Worm (Caenorhabditis elegans) whole organism, L4 larva: ENCODE data around the gene dyf-2.

ENCODE experiments used
- F10B5.3 ChIP-seq: sonication (generic microtip); optimal IDR thresholded peaks from 2 replicates; lab custom pipeline; 2016; ENCODE audit warnings: mild to moderate bottlenecking, missing genetic modification characterization, missing compliant biosample characterization
- F49E8.2 ChIP-seq: sonication (generic microtip); optimal IDR thresholded peaks from 2 replicates; lab custom pipeline; 2016; ENCODE audit warnings: missing compliant biosample characterization, mild to moderate bottlenecking, missing genetic modification characterization, borderline replicate concordance
- T26A8.4 ChIP-seq: fragments of 200-800 bp; sonication (Bioruptor generic); IDR thresholded peaks from 2 replicates; pipeline ENCODE4 v1.3.6; 2022; ENCODE audit warnings: missing genetic modification characterization, missing compliant biosample characterization
- Y75B8A.6 ChIP-seq: fragments of 200-800 bp; sonication (Bioruptor generic); IDR thresholded peaks from 2 replicates; pipeline ENCODE4 v1.3.6; 2022; ENCODE audit warnings: missing genetic modification reagents, missing genetic modification characterization, missing compliant biosample characterization
- aha-1 ChIP-seq: fragments of 150-350 bp; peaks from one replicate; lab custom pipeline; 2014; ENCODE audit warnings: missing biosample characterization, missing genetic modification characterization
- ama-1 ChIP-seq: fragments of 150-350 bp; optimal IDR thresholded peaks from 2 replicates; lab custom pipeline; 2014; ENCODE audit warnings: inconsistent platforms, mixed read lengths
- arid-1 ChIP-seq: fragments of 200-800 bp; sonication (Bioruptor generic); conservative IDR thresholded peaks from 2 replicates; pipeline ENCODE4 v1.3.6; 2022; ENCODE audit warnings: missing genetic modification reagents, missing genetic modification characterization, missing compliant biosample characterization
- ces-1 ChIP-seq: fragments of 150-350 bp; sonication (generic microtip); optimal IDR thresholded peaks from 4 replicates; lab custom pipeline; 2014; ENCODE audit warnings: missing biosample characterization, missing genetic modification reagents, missing genetic modification characterization
- daf-16 ChIP-seq, 3 experiments: sonication (generic microtip); optimal IDR thresholded peaks; 2 replicates each; lab custom pipeline; 2016 to 2017; ENCODE audit warnings: missing genetic modification characterization in 3 of 3, missing genetic modification reagents in 3 of 3, mild to moderate bottlenecking in 2 of 3, missing compliant biosample characterization in 2 of 3, missing biosample characterization in 1 of 3, moderate library complexity in 1 of 3
- daf-19 ChIP-seq: fragments of 200-800 bp; sonication (Bioruptor generic); conservative IDR thresholded peaks from 2 replicates; pipeline ENCODE4 v1.3.6; 2022; ENCODE audit warnings: missing genetic modification characterization, missing compliant biosample characterization
- dmd-6 ChIP-seq: fragments of 200-800 bp; sonication (Bioruptor generic); IDR thresholded peaks from 2 replicates; pipeline ENCODE4 v1.3.6; 2022; ENCODE audit warnings: missing genetic modification reagents, missing genetic modification characterization, missing compliant biosample characterization
- dmd-9 ChIP-seq: fragments of 200-800 bp; sonication (Bioruptor generic); IDR thresholded peaks from 2 replicates; pipeline ENCODE4 v1.3.6; 2022; ENCODE audit warnings: missing genetic modification reagents, missing genetic modification characterization, missing compliant biosample characterization
- duxl-1 ChIP-seq: sonication (generic microtip); optimal IDR thresholded peaks from 2 replicates; lab custom pipeline; 2016; ENCODE audit warnings: mild to moderate bottlenecking, missing genetic modification characterization, moderate library complexity, missing compliant biosample characterization; ENCODE audit not compliant: poor library complexity
- dve-1 ChIP-seq: sonication (generic microtip); optimal IDR thresholded peaks from 2 replicates; lab custom pipeline; 2017; ENCODE audit warnings: antibody characterized with exemption, mild to moderate bottlenecking, missing genetic modification characterization, missing compliant biosample characterization; ENCODE audit not compliant: insufficient read depth
- egl-43 ChIP-seq: fragments of 200-800 bp; sonication (Bioruptor generic); IDR thresholded peaks from 2 replicates; pipeline ENCODE4 v1.3.6; 2022; ENCODE audit warnings: missing genetic modification reagents, missing genetic modification characterization, missing compliant biosample characterization
- fos-1 ChIP-seq: fragments of 150-350 bp; optimal IDR thresholded peaks from 2 replicates; lab custom pipeline; 2014; ENCODE audit warnings: missing biosample characterization, missing genetic modification characterization
- hlh-11 ChIP-seq: fragments of 200-800 bp; sonication (Bioruptor generic); optimal IDR thresholded peaks from 2 replicates; lab custom pipeline; 2018; ENCODE audit warnings: mild to moderate bottlenecking, missing genetic modification characterization, missing compliant biosample characterization
- hlh-30 ChIP-seq: sonication (generic microtip); optimal IDR thresholded peaks from 2 replicates; lab custom pipeline; 2017; ENCODE audit warnings: antibody characterized with exemption, mild to moderate bottlenecking, missing genetic modification characterization, missing compliant biosample characterization; ENCODE audit not compliant: insufficient read depth
- hmg-1.1 ChIP-seq: fragments of 200-800 bp; sonication (Bioruptor generic); IDR thresholded peaks from 2 replicates; pipeline ENCODE4 v1.3.6; 2022; ENCODE audit warnings: missing genetic modification reagents, missing genetic modification characterization, missing compliant biosample characterization
- jun-1 ChIP-seq: fragments of 150-350 bp; optimal IDR thresholded peaks from 2 replicates; lab custom pipeline; 2014; ENCODE audit warnings: missing biosample characterization, missing genetic modification reagents, missing genetic modification characterization
- lir-3 ChIP-seq: sonication (generic microtip); optimal IDR thresholded peaks from 2 replicates; lab custom pipeline; 2016; ENCODE audit warnings: mild to moderate bottlenecking, missing genetic modification characterization, missing compliant biosample characterization
- lsy-2 ChIP-seq, 2 experiments: fragments of 150-350 bp in 1 of 2; sonication (generic microtip) in 1 of 2; optimal IDR thresholded peaks; 2 replicates each; lab custom pipeline; 2014 to 2017; ENCODE audit warnings: missing biosample characterization in 2 of 2, missing genetic modification characterization in 2 of 2
- madf-5 ChIP-seq, 2 experiments: fragments of 200-800 bp; sonication (Bioruptor generic); IDR thresholded peaks; 2 replicates each; pipeline ENCODE4 v1.3.6; 2022; ENCODE audit warnings: missing compliant biosample characterization in 2 of 2, missing genetic modification characterization in 2 of 2
- madf-9 ChIP-seq: fragments of 200-800 bp; sonication (Bioruptor generic); conservative IDR thresholded peaks from 2 replicates; pipeline ENCODE4 v1.3.6; 2022; ENCODE audit warnings: missing genetic modification reagents, missing genetic modification characterization, missing compliant biosample characterization
- mdl-1 ChIP-seq, 2 experiments: fragments of 150-350 bp in 1 of 2; sonication (generic microtip) in 1 of 2; optimal IDR thresholded peaks; 2 replicates each; lab custom pipeline; 2014 to 2017; ENCODE audit warnings: missing biosample characterization in 2 of 2, missing genetic modification characterization in 2 of 2
- mep-1 ChIP-seq: fragments of 150-350 bp; sonication (generic microtip); optimal IDR thresholded peaks from 3 replicates; lab custom pipeline; 2014; ENCODE audit warnings: missing biosample characterization, missing genetic modification characterization
- mes-2 ChIP-seq: sonication (generic microtip); optimal IDR thresholded peaks from 2 replicates; lab custom pipeline; 2016; ENCODE audit warnings: missing genotype, mild to moderate bottlenecking, missing genetic modification characterization, missing compliant biosample characterization; ENCODE audit not compliant: poor library complexity, severe bottlenecking
- nhr-102 ChIP-seq: sonication (generic microtip); optimal IDR thresholded peaks from 2 replicates; lab custom pipeline; 2016; ENCODE audit warnings: mild to moderate bottlenecking, missing genetic modification characterization, moderate library complexity, missing compliant biosample characterization
- nhr-11 ChIP-seq: fragments of 150-350 bp; optimal IDR thresholded peaks from 2 replicates; lab custom pipeline; 2014; ENCODE audit warnings: missing biosample characterization, missing genetic modification characterization
- nhr-111 ChIP-seq: fragments of 200-800 bp; sonication (Bioruptor generic); optimal IDR thresholded peaks from 2 replicates; lab custom pipeline; 2018; ENCODE audit warnings: mild to moderate bottlenecking, missing genetic modification characterization, missing compliant biosample characterization
- nhr-48 ChIP-seq: sonication (generic microtip); optimal IDR thresholded peaks from 2 replicates; lab custom pipeline; 2016; ENCODE audit warnings: mild to moderate bottlenecking, missing genetic modification characterization, missing compliant biosample characterization
- nhr-6 ChIP-seq: fragments of 150-350 bp; optimal IDR thresholded peaks from 2 replicates; lab custom pipeline; 2014; ENCODE audit warnings: missing biosample characterization, missing genetic modification characterization
- pha-4 ChIP-seq, 2 experiments: fragments of 150-350 bp in 1 of 2; fragments of 200-800 bp in 1 of 2; sonication (Bioruptor generic) in 1 of 2; IDR thresholded peaks in 1 of 2; optimal IDR thresholded peaks in 1 of 2; 2 replicates each; pipeline versions ENCODE4 v1.3.6 to Lab custom; 2014 to 2022; ENCODE audit warnings: missing genetic modification characterization in 2 of 2, missing genetic modification reagents in 2 of 2, missing biosample characterization in 1 of 2, missing compliant biosample characterization in 1 of 2
- rbr-2 ChIP-seq: sonication (generic microtip); optimal IDR thresholded peaks from 2 replicates; lab custom pipeline; 2016; ENCODE audit warnings: missing genotype, missing genetic modification characterization, missing compliant biosample characterization
- saeg-2 ChIP-seq: fragments of 200-800 bp; sonication (Bioruptor generic); IDR thresholded peaks from 2 replicates; pipeline ENCODE4 v1.3.6; 2022; ENCODE audit warnings: missing genetic modification reagents, missing genetic modification characterization, missing compliant biosample characterization
- set-16 ChIP-seq: fragments of 200-800 bp; sonication (Bioruptor generic); IDR thresholded peaks from 2 replicates; pipeline ENCODE4 v1.3.6; 2022; ENCODE audit warnings: missing genetic modification reagents, missing genetic modification characterization, missing compliant biosample characterization
- snpc-1.2 ChIP-seq: fragments of 200-800 bp; sonication (Bioruptor generic); IDR thresholded peaks from 2 replicates; pipeline ENCODE4 v1.3.6; 2022; ENCODE audit warnings: missing genetic modification reagents, missing genetic modification characterization, missing compliant biosample characterization
- spr-1 ChIP-seq: sonication (generic microtip); optimal IDR thresholded peaks from 2 replicates; lab custom pipeline; 2016; ENCODE audit warnings: mild to moderate bottlenecking, missing genetic modification characterization, missing compliant biosample characterization
- unc-130 ChIP-seq: sonication (generic microtip); optimal IDR thresholded peaks from 2 replicates; lab custom pipeline; 2016; ENCODE audit warnings: missing genetic modification reagents, missing genetic modification characterization, missing compliant biosample characterization
- vab-7 ChIP-seq: fragments of 200-800 bp; sonication (Bioruptor generic); IDR thresholded peaks from 2 replicates; pipeline ENCODE4 v1.3.6; 2022; ENCODE audit warnings: missing genetic modification reagents, missing genetic modification characterization, missing compliant biosample characterization

dyf-2 gene

DNA sequence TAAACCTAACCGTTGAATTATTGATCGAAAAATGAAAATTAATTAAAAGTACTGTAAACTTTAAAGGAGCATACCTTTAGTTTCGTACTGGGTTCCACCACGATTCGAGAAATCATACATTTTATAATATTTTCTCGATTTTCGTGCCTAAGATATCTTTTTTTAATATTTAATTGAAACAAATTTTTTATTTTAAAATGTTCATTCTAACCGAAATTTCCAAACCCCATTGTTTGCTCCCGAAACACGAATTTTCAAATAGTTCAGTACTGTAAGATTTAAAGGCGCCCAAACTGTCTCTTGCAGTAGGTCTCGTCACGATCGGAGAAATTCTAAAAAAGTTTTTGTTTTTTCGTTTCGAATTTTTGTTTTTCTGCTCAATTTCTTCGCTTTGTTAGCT is 28.7 kb upstream of the dyf-2 start:
- TF ChIP-seq F49E8.2 (peak; percentile 17), dmd-9 (no peak), F10B5.3 (tag; lab: Kevin White, UChicago) (no peak)
- TF ChIP-seq, all 104 proteins: peak for 1

DNA sequence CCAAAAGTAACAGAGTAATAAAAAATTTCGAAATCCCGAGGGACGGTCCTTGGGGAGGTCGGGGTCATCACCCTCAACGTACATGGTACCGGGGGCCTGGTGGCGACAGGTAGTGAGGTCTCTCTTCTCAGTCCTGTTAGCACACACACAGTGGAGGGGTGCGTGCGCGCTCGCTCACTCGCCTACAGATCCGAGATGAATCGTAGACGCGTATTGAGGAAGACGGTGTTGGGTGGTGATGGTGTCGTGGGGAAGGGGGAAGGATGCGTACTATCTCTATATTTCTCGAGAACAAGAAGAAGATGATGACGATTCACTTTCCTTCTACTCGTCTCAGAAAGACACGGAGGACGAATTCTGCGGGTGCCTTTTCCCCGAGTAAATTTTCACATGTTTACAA is 27.6 kb upstream of the dyf-2 start:
- no peak for TF ChIP-seq lir-3 (tag; lab: Kevin White, UChicago)
- peak; percentile 57 for TF ChIP-seq set-16
- TF ChIP-seq nhr-111 (GFP tag; lab: Kevin White, UChicago), result peak; percentile 10
- no peak for TF ChIP-seq nhr-48 (tag; lab: Kevin White, UChicago)
- TF ChIP-seq madf-9 (GFP tag; lab: Robert Waterston, UW), result 0 out of 2 replicates have a peak, but pooled peaks have one; percentile 2
- no peak for TF ChIP-seq duxl-1 (tag; lab: Kevin White, UChicago)
- no peak for TF ChIP-seq fos-1 (tag; lab: Kevin White, UChicago)
- 0 out of 2 replicates have a peak, but pooled peaks have one; percentile 5 for TF ChIP-seq saeg-2 (GFP tag; lab: Robert Waterston, UW)
- peak; percentile 27 for TF ChIP-seq hlh-30 (tag; lab: Kevin White, UChicago)
- TF ChIP-seq hmg-1.1 (GFP tag; lab: Robert Waterston, UW), result 0 out of 2 replicates have a peak, but pooled peaks have one; percentile 12
- TF ChIP-seq aha-1 (tag; lab: Kevin White, UChicago), result peak; percentile 84
- TF ChIP-seq unc-130 (GFP tag; lab: Kevin White, UChicago), result no peak
- peak; percentile 54; the same call in 1 of the 2 replicates for TF ChIP-seq T26A8.4 (GFP tag; lab: Robert Waterston, UW)
- TF ChIP-seq snpc-1.2 (GFP tag; lab: Robert Waterston, UW), result 0 out of 2 replicates have a peak, but pooled peaks have one; percentile 16

DNA sequence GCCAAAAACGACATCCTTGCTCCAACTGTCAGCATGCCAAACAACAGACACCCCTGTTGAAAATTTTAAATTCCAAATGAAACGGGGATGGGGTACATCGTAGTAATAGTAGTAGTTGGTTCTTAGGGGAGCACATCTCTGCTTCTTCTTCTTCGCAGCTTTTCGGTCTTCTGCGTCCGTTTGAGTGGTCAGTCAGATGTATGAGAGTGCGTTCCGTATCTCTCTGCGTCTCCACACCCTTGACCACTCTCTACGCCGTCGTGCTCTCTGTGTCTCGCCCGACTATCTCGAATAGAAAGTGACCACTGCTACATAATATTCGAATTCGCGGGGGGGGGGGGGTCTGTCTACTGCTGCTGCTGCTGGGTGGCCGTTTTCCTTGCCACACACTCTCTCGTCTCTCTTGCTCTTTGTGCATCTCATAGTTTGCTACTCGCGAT is 26.6 kb upstream of the dyf-2 start:
- TF ChIP-seq daf-16 (GFP tag; optimal IDR thresholded peaks at IDR 0.05; lab: Kevin White, UChicago) (no peak), daf-16 (tag; optimal IDR thresholded peaks at IDR 0.05; lab: Kevin White, UChicago) (peak; percentile 18), arid-1 (no peak), mdl-1 (tag; optimal IDR thresholded peaks at IDR 0.05; lab: Kevin White, UChicago) (peak in 1 of 2 experiments; percentile 26), aha-1 (tag; lab: Kevin White, UChicago) (peak; percentile 73), ama-1 (lab: Kevin White, UChicago) (no peak), hlh-11 (tag; lab: Kevin White, UChicago) (peak; percentile 83), vab-7 (GFP tag; lab: Robert Waterston, UW) (no peak), pha-4 (GFP tag; IDR thresholded peaks at IDR 0.05; lab: Robert Waterston, UW) (0 out of 2 replicates have a peak, but pooled peaks have one; percentile 14), pha-4 (tag; optimal IDR thresholded peaks at IDR 0.05; lab: Kevin White, UChicago) (no peak), egl-43 (no peak), nhr-48 (tag; lab: Kevin White, UChicago) (peak; percentile 36), set-16 (peak; percentile 45), nhr-6 (peak; percentile 64), nhr-11 (tag; lab: Kevin White, UChicago) (peak; percentile 24), T26A8.4 (GFP tag; lab: Robert Waterston, UW) (peak; percentile 44; the same call in 1 of the 2 replicates), rbr-2 (tag; lab: Kevin White, UChicago) (peak; percentile 39), lsy-2 (tag; optimal IDR thresholded peaks at IDR 0.05; lab: Kevin White, UChicago) (peak in 1 of 2 experiments; percentile 11), hmg-1.1 (GFP tag; lab: Robert Waterston, UW) (peak; percentile 30), nhr-102 (tag; lab: Kevin White, UChicago) (peak; percentile 19), spr-1 (tag; lab: Kevin White, UChicago) (no peak), mep-1 (tag; lab: Kevin White, UChicago) (peak; percentile 41), hlh-30 (tag; lab: Kevin White, UChicago) (peak; percentile 40), daf-19 (GFP tag; lab: Robert Waterston, UW) (0 out of 2 replicates have a peak, but pooled peaks have one; percentile 12), jun-1 (no peak), dve-1 (peak; percentile 43), dmd-6 (GFP tag; lab: Robert Waterston, UW) (peak; percentile 12; the same call in 1 of the 2 replicates), Y75B8A.6 (GFP tag; lab: Robert Waterston, UW) (no peak), madf-5 (GFP tag; IDR thresholded peaks at IDR 0.05; lab: Robert Waterston, UW) (no peak), mes-2 (tag; lab: Kevin White, UChicago) (peak; percentile 23), ces-1 (GFP tag; lab: Kevin White, UChicago) (no peak)
